Worm (Caenorhabditis elegans) whole organism, mixed stage, embryonic: Measurements from ENCODE around the gene F38A1.6.

Experiments used
- ceh-39 ChIP-seq: fragments of 150-350 bp; optimal IDR thresholded peaks from 2 replicates; lab custom pipeline; 2014; ENCODE audit warnings: missing biosample characterization, missing genetic modification characterization
- nhr-12 ChIP-seq: fragments of 150-350 bp; optimal IDR thresholded peaks from 2 replicates; lab custom pipeline; 2014; ENCODE audit warnings: missing biosample characterization, missing genetic modification characterization
- nhr-28 ChIP-seq: fragments of 150-350 bp; optimal IDR thresholded peaks from 2 replicates; lab custom pipeline; 2014; ENCODE audit warnings: missing biosample characterization, missing genetic modification characterization
- snpc-4 ChIP-seq: fragments of 150-350 bp; optimal IDR thresholded peaks from 2 replicates; lab custom pipeline; 2014; ENCODE audit warnings: missing biosample characterization, missing genetic modification characterization
- unc-39 ChIP-seq: fragments of 150-350 bp; optimal IDR thresholded peaks from 2 replicates; lab custom pipeline; 2014; ENCODE audit warnings: missing biosample characterization, missing genetic modification characterization

- TF ChIP-seq nhr-12 (tag; lab: Kevin White, UChicago) (no peak), snpc-4 (tag; lab: Kevin White, UChicago) (no peak), unc-39 (tag; lab: Kevin White, UChicago) (no peak), ceh-39 (tag; lab: Kevin White, UChicago) (no peak), nhr-28 (tag; lab: Kevin White, UChicago) (no peak)
Measured at ce11 chrIV:1275910-1276309, 24.2 kb downstream of the F38A1.6 start.
